Worm (Caenorhabditis elegans) whole organism, mixed stage, embryonic: ENCODE measurements around the gene srx-122.

Source experiments
- ces-1 ChIP-seq: fragments of 150-350 bp; optimal IDR thresholded peaks from 2 replicates; lab custom pipeline; 2014; ENCODE audit warnings: missing biosample characterization, missing genetic modification reagents, missing genetic modification characterization
- elt-1 ChIP-seq: sonication (generic microtip); optimal IDR thresholded peaks from 2 replicates; lab custom pipeline; 2017; ENCODE audit warnings: missing genetic modification characterization, mild to moderate bottlenecking, missing compliant biosample characterization, antibody characterized with exemption, moderate library complexity, borderline replicate concordance; ENCODE audit not compliant: insufficient read depth
- elt-3 ChIP-seq: fragments of 150-350 bp; optimal IDR thresholded peaks from 2 replicates; lab custom pipeline; 2014; ENCODE audit warnings: missing biosample characterization, missing genetic modification characterization
- lin-13 ChIP-seq: fragments of 150-350 bp; optimal IDR thresholded peaks from 2 replicates; lab custom pipeline; 2014; ENCODE audit warnings: missing biosample characterization, missing genetic modification characterization
- mep-1 ChIP-seq: fragments of 150-350 bp; optimal IDR thresholded peaks from 2 replicates; lab custom pipeline; 2017; ENCODE audit warnings: missing biosample characterization, missing genetic modification reagents, missing genetic modification characterization, inconsistent platforms
- nhr-28 ChIP-seq: fragments of 150-350 bp; optimal IDR thresholded peaks from 2 replicates; lab custom pipeline; 2014; ENCODE audit warnings: missing biosample characterization, missing genetic modification characterization
- sptf-1 ChIP-seq: sonication (generic microtip); optimal IDR thresholded peaks from 2 replicates; lab custom pipeline; 2017; ENCODE audit warnings: mild to moderate bottlenecking, missing genetic modification characterization, moderate library complexity, missing compliant biosample characterization
- unc-39 ChIP-seq: fragments of 150-350 bp; optimal IDR thresholded peaks from 2 replicates; lab custom pipeline; 2014; ENCODE audit warnings: missing biosample characterization, missing genetic modification characterization
- unc-62 ChIP-seq: fragments of 150-350 bp; optimal IDR thresholded peaks from 2 replicates; lab custom pipeline; 2014; ENCODE audit warnings: missing biosample characterization, missing genetic modification reagents, missing genetic modification characterization
- ztf-11 ChIP-seq: fragments of 150-350 bp; optimal IDR thresholded peaks from 2 replicates; lab custom pipeline; 2014; ENCODE audit warnings: missing biosample characterization, missing genetic modification characterization

- no peak for TF ChIP-seq elt-1 (tag; lab: Kevin White, UChicago)
- no peak for TF ChIP-seq unc-62 (GFP tag; lab: Kevin White, UChicago)
- TF ChIP-seq ces-1, result no peak
- TF ChIP-seq mep-1 (tag; lab: Kevin White, UChicago), result no peak
- no peak for TF ChIP-seq nhr-28 (tag; lab: Kevin White, UChicago)
- TF ChIP-seq elt-3, result no peak
- TF ChIP-seq lin-13 (tag; lab: Kevin White, UChicago), result no peak
- TF ChIP-seq sptf-1 (tag; lab: Kevin White, UChicago), result no peak
- no peak for TF ChIP-seq unc-39 (tag; lab: Kevin White, UChicago)
- TF ChIP-seq ztf-11 (tag; lab: Kevin White, UChicago), result no peak
Measured at ce11 chrV:3259168-3259622, 38.5 kb downstream of the srx-122 start, which contains the start of gene T28A11.16.
